Fruit fly (Drosophila melanogaster) whole organism, wandering third instar larva: ENCODE data around the gene Atg3.

Experiments used
- Hnf4 ChIP-seq: fragments of 200-800 bp; sonication (Bioruptor generic); optimal IDR thresholded peaks from 2 replicates; lab custom pipeline; 2016; ENCODE audit warnings: missing biosample characterization, mild to moderate bottlenecking, missing genetic modification characterization
- N ChIP-seq: fragments of >200 bp; optimal IDR thresholded peaks from 2 replicates; lab custom pipeline; 2018; ENCODE audit warnings: missing biosample characterization, missing external identifiers, missing genetic modification characterization
- Rel ChIP-seq, 2 experiments: fragments of 200-800 bp; sonication (Bioruptor generic) in 1 of 2; optimal IDR thresholded peaks; 2 replicates in 1 of 2; 3 replicates in 1 of 2; lab custom pipeline; 2016 to 2019; ENCODE audit warnings: mild to moderate bottlenecking in 2 of 2, missing biosample characterization in 2 of 2, missing genetic modification characterization in 2 of 2, moderate library complexity in 1 of 2
- dl ChIP-seq, 2 experiments: fragments of 175-275, 200-275 bp in 1 of 2; fragments of 200-275 bp in 1 of 2; sonication (Bioruptor generic); optimal IDR thresholded peaks; lab custom pipeline; 2018; ENCODE audit warnings: mild to moderate bottlenecking in 2 of 2, missing biosample characterization in 2 of 2, missing genetic modification characterization in 2 of 2, moderate library complexity in 2 of 2; ENCODE audit not compliant: partially characterized antibody in 2 of 2, insufficient read depth in 1 of 2
- fru ChIP-seq: fragments of 200-800 bp; sonication (Bioruptor generic); optimal IDR thresholded peaks from 3 replicates; lab custom pipeline; 2016; ENCODE audit warnings: missing biosample characterization, mild to moderate bottlenecking, missing genetic modification characterization
- pan ChIP-seq: fragments of >200 bp; optimal IDR thresholded peaks from 2 replicates; lab custom pipeline; 2017
- psq ChIP-seq: fragments of 200-800 bp; sonication (Bioruptor generic); optimal IDR thresholded peaks from 3 replicates; lab custom pipeline; 2017; ENCODE audit warnings: missing biosample characterization, mild to moderate bottlenecking, missing genetic modification characterization, moderate library complexity
- rgr ChIP-seq: fragments of 200-800 bp; sonication (Bioruptor generic); optimal IDR thresholded peaks from 3 replicates; lab custom pipeline; 2016; ENCODE audit warnings: missing biosample characterization, mild to moderate bottlenecking, missing genetic modification characterization
- usp ChIP-seq: fragments of >200 bp; optimal IDR thresholded peaks from 2 replicates; lab custom pipeline; 2017; ENCODE audit warnings: missing biosample characterization, missing genetic modification characterization

- no peak for TF ChIP-seq psq (GFP tag; lab: Kevin White, UChicago)
- no peak for TF ChIP-seq dl (GFP tag; optimal IDR thresholded peaks at IDR 0.05; lab: Kevin White, UChicago; ENCODE audit: insufficient read depth in 1 of 2, partially characterized antibody in 2 of 2)
- TF ChIP-seq rgr (GFP tag; lab: Kevin White, UChicago): no peak
- TF ChIP-seq N (GFP tag; lab: Kevin White, UChicago): no peak
- TF ChIP-seq usp (GFP tag; lab: Kevin White, UChicago): no peak
- no peak for TF ChIP-seq Rel (GFP tag; optimal IDR thresholded peaks at IDR 0.05; lab: Kevin White, UChicago)
- no peak for TF ChIP-seq Rel (tag; optimal IDR thresholded peaks at IDR 0.05; lab: Kevin White, UChicago)
- TF ChIP-seq pan (lab: Kevin White, UChicago): no peak
- TF ChIP-seq fru: no peak
- TF ChIP-seq Hnf4 (GFP tag; lab: Kevin White, UChicago): no peak
Measured at dm6 chr3L:18795056-18795841, 46.8 kb downstream of the Atg3 start.
